Fruit fly (Drosophila melanogaster): ENCODE results near the gene CG7131.

Gene CG7131

DNA sequence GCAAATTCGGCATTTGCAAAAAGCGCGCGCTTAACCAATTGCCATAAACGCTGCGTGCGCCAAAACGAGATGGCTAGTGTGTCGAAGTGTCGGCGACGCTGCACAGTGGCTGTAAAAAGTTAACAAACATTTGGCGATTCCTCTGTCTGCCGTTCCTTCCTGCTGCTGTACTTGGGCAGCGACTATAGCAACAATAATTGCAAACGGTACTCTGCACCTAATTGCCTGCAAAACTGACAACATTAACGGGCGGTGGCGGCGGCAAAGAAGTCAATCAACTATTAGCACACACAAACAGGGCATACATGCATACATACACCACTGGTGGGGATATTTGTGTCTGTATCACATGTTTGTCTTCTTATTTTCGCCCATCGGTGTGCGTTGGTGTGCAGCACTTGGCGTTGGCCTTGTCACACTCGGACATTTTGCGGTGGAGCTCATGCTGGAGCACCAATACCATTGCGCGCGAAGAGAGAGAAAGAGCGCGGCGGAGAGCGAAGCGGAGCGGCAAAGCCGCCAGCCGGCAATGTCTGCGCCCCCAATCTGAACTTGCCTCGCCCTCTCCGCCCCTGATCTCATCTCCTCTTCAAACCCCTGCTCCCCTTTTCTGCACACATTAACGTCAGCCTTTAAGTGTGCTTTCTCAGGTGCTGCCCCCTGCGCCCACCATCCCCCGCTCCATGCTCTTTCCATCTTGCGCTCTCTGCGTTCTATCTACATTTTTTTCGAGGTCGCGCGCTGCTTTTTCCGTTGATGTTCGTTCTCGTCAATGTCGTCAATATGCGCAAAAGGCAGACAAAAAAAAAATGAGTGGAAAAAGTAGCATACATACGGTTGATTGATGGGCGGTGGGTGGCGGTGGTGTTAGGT lies 44.2 kb downstream of the CG7131 start (continued):
- no peak for TF ChIP-seq CG12155 (GFP tag; optimal IDR thresholded peaks at IDR 0.05)
- TF ChIP-seq CG3281 (GFP tag; optimal IDR thresholded peaks at IDR 0.05), result no peak
- TF ChIP-seq her (GFP tag; optimal IDR thresholded peaks at IDR 0.05), result peak; percentile 11
- no peak for TF ChIP-seq CG9876 (GFP tag; optimal IDR thresholded peaks at IDR 0.05)
- TF ChIP-seq CG8290 (GFP tag; optimal IDR thresholded peaks at IDR 0.05), result no peak
- peak; percentile 10 to 69 for TF ChIP-seq CG8290 (tag; optimal IDR thresholded peaks at IDR 0.05)
- no peak for TF ChIP-seq CG33557 (GFP tag; optimal IDR thresholded peaks at IDR 0.05)
- no peak for TF ChIP-seq Spps (tag; optimal IDR thresholded peaks at IDR 0.05)
- TF ChIP-seq dan (GFP tag; IDR thresholded peaks at IDR 0.05), result no peak
- TF ChIP-seq CG10565 (GFP tag; optimal IDR thresholded peaks at IDR 0.05), result no peak
- no peak for TF ChIP-seq lov (optimal IDR thresholded peaks at IDR 0.05)
- TF ChIP-seq lov (GFP tag; IDR thresholded peaks at IDR 0.05), result no peak
- TF ChIP-seq HLH54F (GFP tag; optimal IDR thresholded peaks at IDR 0.05), result no peak
- TF ChIP-seq tll (GFP tag; optimal IDR thresholded peaks at IDR 0.05), result no peak
- TF ChIP-seq CG17328 (GFP tag; IDR thresholded peaks at IDR 0.05), result no peak
- TF ChIP-seq CG31441 (GFP tag; IDR thresholded peaks at IDR 0.05), result 0 out of 2 replicates have a peak, but pooled peaks have one; percentile 11
- no peak for TF ChIP-seq pb (GFP tag; optimal IDR thresholded peaks at IDR 0.05)
- no peak for TF ChIP-seq CG1792 (GFP tag; optimal IDR thresholded peaks at IDR 0.05)
- TF ChIP-seq Ssrp (tag; optimal IDR thresholded peaks at IDR 0.05), result no peak
- TF ChIP-seq sc (optimal IDR thresholded peaks at IDR 0.05), result no peak
- no peak for TF ChIP-seq sc (GFP tag; optimal IDR thresholded peaks at IDR 0.05)
- no peak for TF ChIP-seq CG8359 (GFP tag; optimal IDR thresholded peaks at IDR 0.05; ENCODE audit: borderline replicate concordance)
- TF ChIP-seq shn (GFP tag; optimal IDR thresholded peaks at IDR 0.05), result peak; percentile 15
- no peak for TF ChIP-seq sim (GFP tag; IDR thresholded peaks at IDR 0.05)
- no peak for TF ChIP-seq Xbp1 (GFP tag; optimal IDR thresholded peaks at IDR 0.05)
- no peak for TF ChIP-seq CG11093 (GFP tag; IDR thresholded peaks at IDR 0.05)
- peak; percentile 63 for TF ChIP-seq row (GFP tag; IDR thresholded peaks at IDR 0.05)
- no peak for TF ChIP-seq grn (GFP tag; optimal IDR thresholded peaks at IDR 0.05)
- no peak for TF ChIP-seq CG12236 (GFP tag; optimal IDR thresholded peaks at IDR 0.05)
- TF ChIP-seq CG5180 (GFP tag; optimal IDR thresholded peaks at IDR 0.05), result no peak
- TF ChIP-seq mam (GFP tag; optimal IDR thresholded peaks at IDR 0.05), result no peak
- no peak for TF ChIP-seq bigmax (GFP tag; optimal IDR thresholded peaks at IDR 0.05)
- no peak for TF ChIP-seq Bdp1 (GFP tag; optimal IDR thresholded peaks at IDR 0.05)
- peak; percentile 7 for TF ChIP-seq Hsf (GFP tag; optimal IDR thresholded peaks at IDR 0.05)
- TF ChIP-seq Xrp1 (GFP tag; IDR thresholded peaks at IDR 0.05), result peak; percentile 5; the same call in 1 of the 2 replicates
- TF ChIP-seq exex (tag; optimal IDR thresholded peaks at IDR 0.05), result peak; percentile 28
- no peak for TF ChIP-seq Antp (GFP tag; optimal IDR thresholded peaks at IDR 0.05)
- TF ChIP-seq CG7372 (GFP tag; IDR thresholded peaks at IDR 0.05), result no peak
- no peak for TF ChIP-seq danr (GFP tag; IDR thresholded peaks at IDR 0.05)
- TF ChIP-seq CG17568 (GFP tag; optimal IDR thresholded peaks at IDR 0.05), result no peak
- TF ChIP-seq Atf3 (GFP tag; optimal IDR thresholded peaks at IDR 0.05), result no peak
- TF ChIP-seq HmgZ (tag; optimal IDR thresholded peaks at IDR 0.05), result peak; percentile 46
- TF ChIP-seq Abd-B (GFP tag; optimal IDR thresholded peaks at IDR 0.05), result no peak
- TF ChIP-seq Camta (GFP tag; optimal IDR thresholded peaks at IDR 0.05), result no peak
- peak; percentile 40; the same call in 1 of the 2 replicates for TF ChIP-seq CG9932 (GFP tag; IDR thresholded peaks at IDR 0.05)
- no peak for TF ChIP-seq oc (tag; optimal IDR thresholded peaks at IDR 0.05)
- no peak for TF ChIP-seq CG15696 (tag; optimal IDR thresholded peaks at IDR 0.05)
- TF ChIP-seq CG1647 (GFP tag; optimal IDR thresholded peaks at IDR 0.05), result no peak
- no peak for TF ChIP-seq pfk (GFP tag; optimal IDR thresholded peaks at IDR 0.05)
- no peak for TF ChIP-seq Hr51 (GFP tag; optimal IDR thresholded peaks at IDR 0.05)

Data from whole organism, embryonic.